Worm (Caenorhabditis elegans) whole organism, L2 larva: ENCODE data around the gene K03H1.13.

Experiments used
- C34F6.9 ChIP-seq: fragments of 150-350 bp; optimal IDR thresholded peaks from 2 replicates; lab custom pipeline; 2014; ENCODE audit warnings: missing biosample characterization, missing genetic modification characterization
- F13H6.1 ChIP-seq: sonication (generic microtip); optimal IDR thresholded peaks from 2 replicates; lab custom pipeline; 2016; ENCODE audit warnings: missing genetic modification characterization, missing compliant biosample characterization
- R02D3.7 ChIP-seq: fragments of 150-350 bp; optimal IDR thresholded peaks from 2 replicates; lab custom pipeline; 2014; ENCODE audit warnings: missing biosample characterization, missing genetic modification characterization
- Y55F3AM.14 ChIP-seq: fragments of 200-800 bp; sonication (Bioruptor generic); optimal IDR thresholded peaks from 2 replicates; lab custom pipeline; 2018; ENCODE audit warnings: mild to moderate bottlenecking, missing genetic modification characterization, missing compliant biosample characterization
- ZK546.5 ChIP-seq: sonication (generic microtip); optimal IDR thresholded peaks from 2 replicates; lab custom pipeline; 2017; ENCODE audit warnings: missing biosample characterization, missing genetic modification characterization
- alr-1 ChIP-seq: fragments of 150-350 bp; optimal IDR thresholded peaks from 2 replicates; lab custom pipeline; 2014; ENCODE audit warnings: missing biosample characterization, missing genetic modification characterization
- ama-1 ChIP-seq: fragments of 150-350 bp; optimal IDR thresholded peaks from 2 replicates; lab custom pipeline; 2018; ENCODE audit warnings: inconsistent platforms
- blmp-1 ChIP-seq: sonication (generic microtip); optimal IDR thresholded peaks from 2 replicates; lab custom pipeline; 2017; ENCODE audit warnings: missing genetic modification characterization, mild to moderate bottlenecking, missing compliant biosample characterization, antibody characterized with exemption, moderate library complexity; ENCODE audit not compliant: insufficient read depth
- ceh-16 ChIP-seq: fragments of 150-350 bp; optimal IDR thresholded peaks from 2 replicates; lab custom pipeline; 2014; ENCODE audit warnings: missing biosample characterization, missing genetic modification characterization
- crh-2 ChIP-seq: sonication (generic microtip); optimal IDR thresholded peaks from 2 replicates; lab custom pipeline; 2017; ENCODE audit warnings: missing biosample characterization, missing genetic modification characterization
- egl-27 ChIP-seq: sonication (generic microtip); optimal IDR thresholded peaks from 3 replicates; lab custom pipeline; 2017; ENCODE audit warnings: missing biosample characterization, missing genetic modification reagents, missing genetic modification characterization
- lin-11 ChIP-seq: fragments of 150-350 bp; sonication (generic microtip); optimal IDR thresholded peaks from 2 replicates; lab custom pipeline; 2014; ENCODE audit warnings: missing biosample characterization, missing genetic modification characterization, inconsistent platforms, mixed read lengths
- lin-39 ChIP-seq: fragments of 150-350 bp; optimal IDR thresholded peaks from 2 replicates; lab custom pipeline; 2014; ENCODE audit warnings: missing biosample characterization, missing genetic modification reagents, missing genetic modification characterization
- lsy-2 ChIP-seq, 2 experiments: fragments of 150-350 bp in 1 of 2; sonication (generic microtip) in 1 of 2; optimal IDR thresholded peaks; 2 replicates each; lab custom pipeline; 2014 to 2017; ENCODE audit warnings: missing biosample characterization in 2 of 2, missing genetic modification characterization in 2 of 2
- mab-5 ChIP-seq: fragments of 150-350 bp; optimal IDR thresholded peaks from 2 replicates; lab custom pipeline; 2014; ENCODE audit warnings: missing biosample characterization, missing genetic modification characterization
- mbf-1 ChIP-seq: sonication (generic microtip); optimal IDR thresholded peaks from 2 replicates; lab custom pipeline; 2017; ENCODE audit warnings: missing biosample characterization, missing genetic modification characterization
- mdl-1 ChIP-seq, 2 experiments: fragments of 150-350 bp in 1 of 2; sonication (generic microtip) in 1 of 2; optimal IDR thresholded peaks; 2 replicates each; lab custom pipeline; 2017; ENCODE audit warnings: missing biosample characterization in 2 of 2, missing genetic modification characterization in 2 of 2
- nhr-10 ChIP-seq: sonication (generic microtip); optimal IDR thresholded peaks from 2 replicates; lab custom pipeline; 2017; ENCODE audit warnings: missing biosample characterization, missing genetic modification characterization
- nhr-11 ChIP-seq: fragments of 150-350 bp; optimal IDR thresholded peaks from 2 replicates; lab custom pipeline; 2014; ENCODE audit warnings: missing biosample characterization, missing genetic modification characterization
- nhr-12 ChIP-seq: fragments of 150-350 bp; optimal IDR thresholded peaks from 2 replicates; lab custom pipeline; 2014; ENCODE audit warnings: missing biosample characterization, missing genetic modification characterization
- nhr-129 ChIP-seq: fragments of 150-350 bp; optimal IDR thresholded peaks from 2 replicates; lab custom pipeline; 2014; ENCODE audit warnings: missing biosample characterization, missing genetic modification characterization
- nhr-21 ChIP-seq: fragments of 150-350 bp; optimal IDR thresholded peaks from 2 replicates; lab custom pipeline; 2014; ENCODE audit warnings: missing biosample characterization, missing genetic modification characterization
- nhr-23 ChIP-seq: fragments of 150-350 bp; optimal IDR thresholded peaks from 2 replicates; lab custom pipeline; 2014; ENCODE audit warnings: missing biosample characterization, missing genetic modification reagents, missing genetic modification characterization
- nhr-25 ChIP-seq: fragments of 150-350 bp; sonication (generic microtip); optimal IDR thresholded peaks from 3 replicates; lab custom pipeline; 2014; ENCODE audit warnings: missing biosample characterization, missing genetic modification characterization
- nhr-6 ChIP-seq: fragments of 150-350 bp; optimal IDR thresholded peaks from 2 replicates; lab custom pipeline; 2014; ENCODE audit warnings: missing biosample characterization, missing genetic modification characterization
- nhr-77 ChIP-seq: fragments of 150-350 bp; optimal IDR thresholded peaks from 2 replicates; lab custom pipeline; 2014; ENCODE audit warnings: missing biosample characterization, missing genetic modification characterization
- sem-4 ChIP-seq: fragments of 150-350 bp; optimal IDR thresholded peaks from 2 replicates; lab custom pipeline; 2014; ENCODE audit warnings: missing biosample characterization, missing genetic modification reagents, missing genetic modification characterization
- sma-3 ChIP-seq: sonication (generic microtip); optimal IDR thresholded peaks from 2 replicates; lab custom pipeline; 2016; ENCODE audit warnings: missing genetic modification reagents, missing genetic modification characterization, missing compliant biosample characterization
- sma-9 ChIP-seq, 2 experiments: fragments of 150-350 bp in 1 of 2; sonication (generic microtip) in 1 of 2; optimal IDR thresholded peaks; 2 replicates each; lab custom pipeline; 2014 to 2016; ENCODE audit warnings: missing genetic modification characterization in 2 of 2, mild to moderate bottlenecking in 1 of 2, missing biosample characterization in 1 of 2, missing compliant biosample characterization in 1 of 2, missing genetic modification reagents in 1 of 2, moderate library complexity in 1 of 2
- snpc-4 ChIP-seq: fragments of 150-350 bp; optimal IDR thresholded peaks from 2 replicates; lab custom pipeline; 2014; ENCODE audit warnings: missing biosample characterization, missing genetic modification characterization
- unc-39 ChIP-seq: fragments of 150-350 bp; optimal IDR thresholded peaks from 2 replicates; lab custom pipeline; 2014; ENCODE audit warnings: missing biosample characterization, missing genetic modification characterization
- unc-55 ChIP-seq: fragments of 150-350 bp; sonication (generic microtip); optimal IDR thresholded peaks from 3 replicates; lab custom pipeline; 2014; ENCODE audit warnings: missing biosample characterization, missing genetic modification reagents, missing genetic modification characterization
- unc-62 ChIP-seq: fragments of 150-350 bp; optimal IDR thresholded peaks from 2 replicates; lab custom pipeline; 2014; ENCODE audit warnings: missing biosample characterization, missing genetic modification reagents, missing genetic modification characterization
- zag-1 ChIP-seq: fragments of 150-350 bp; optimal IDR thresholded peaks from 2 replicates; lab custom pipeline; 2014; ENCODE audit warnings: missing biosample characterization, missing genetic modification characterization
- ztf-1 ChIP-seq: fragments of 200-800 bp; sonication (Bioruptor generic); conservative IDR thresholded peaks from 2 replicates; pipeline ENCODE4 v1.3.6; 2022; ENCODE audit warnings: missing genetic modification characterization, missing compliant biosample characterization
- ztf-11 ChIP-seq: sonication (generic microtip); optimal IDR thresholded peaks from 2 replicates; lab custom pipeline; 2017; ENCODE audit warnings: missing biosample characterization, missing genetic modification characterization

Gene K03H1.13

ce11 chrIII:9988352-9988751 is 38.2 kb upstream of the K03H1.13 start, which contains the start of gene C05B5.1:
Gene C05B5.1 (minus strand): TSS chrIII:9988452.
- TF ChIP-seq ztf-11 (tag; lab: Kevin White, UChicago) (no peak), lin-39 (tag; lab: Kevin White, UChicago) (no peak), zag-1 (tag; lab: Kevin White, UChicago) (no peak), lsy-2 (tag; optimal IDR thresholded peaks at IDR 0.05; lab: Kevin White, UChicago) (no peak), ama-1 (lab: Kevin White, UChicago) (no peak), ceh-16 (tag; lab: Kevin White, UChicago) (no peak), nhr-11 (tag; lab: Kevin White, UChicago) (no peak), F13H6.1 (tag; lab: Kevin White, UChicago) (no peak), unc-62 (no peak), mdl-1 (tag; optimal IDR thresholded peaks at IDR 0.05; lab: Kevin White, UChicago) (no peak), R02D3.7 (tag; lab: Kevin White, UChicago) (no peak), lin-11 (tag; lab: Kevin White, UChicago) (no peak), nhr-6 (tag; lab: Kevin White, UChicago) (no peak), ztf-1 (GFP tag; lab: Robert Waterston, UW) (no peak), crh-2 (tag; lab: Kevin White, UChicago) (no peak), egl-27 (tag; lab: Kevin White, UChicago) (no peak), Y55F3AM.14 (GFP tag; lab: Kevin White, UChicago) (no peak), sem-4 (tag; lab: Kevin White, UChicago) (no peak), nhr-77 (no peak), nhr-10 (no peak)
- TF ChIP-seq, all 48 proteins: peak for 0

ce11 chrIII:9986827-9987429 is 36.8 kb upstream of the K03H1.13 start, which contains the start of gene C05B5.12:
Gene C05B5.12 (plus strand): TSS chrIII:9987379.
- TF ChIP-seq ZK546.5 (tag; lab: Kevin White, UChicago) (no peak), nhr-129 (tag; lab: Kevin White, UChicago) (peak; percentile 39)
- TF ChIP-seq, all 48 proteins: peak for 1

DNA sequence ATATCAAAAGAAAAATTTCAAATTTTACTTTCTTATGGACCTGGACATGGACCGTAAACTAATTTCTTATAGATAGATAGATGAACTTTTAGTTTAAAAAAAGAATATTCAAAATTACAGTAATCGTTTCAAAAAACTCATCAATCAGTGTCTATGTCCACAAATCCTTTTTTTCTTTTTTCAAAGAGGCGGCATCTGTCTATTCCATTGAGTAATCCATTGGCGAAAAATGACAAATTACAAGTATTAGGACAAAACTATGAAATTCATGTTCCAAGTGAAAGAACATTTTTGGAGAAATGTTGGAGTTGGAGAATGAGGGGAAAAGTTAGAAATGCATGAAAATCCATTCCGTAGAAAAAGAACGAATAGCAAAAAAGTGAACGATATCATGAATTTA is 35.4 kb upstream of the K03H1.13 start:
- TF ChIP-seq sem-4 (tag; lab: Kevin White, UChicago) (no peak), alr-1 (tag; lab: Kevin White, UChicago) (no peak), unc-55 (peak; percentile 95), nhr-21 (tag; lab: Kevin White, UChicago) (no peak), F13H6.1 (tag; lab: Kevin White, UChicago) (no peak), crh-2 (tag; lab: Kevin White, UChicago) (no peak), ZK546.5 (tag; lab: Kevin White, UChicago) (no peak), mdl-1 (tag; optimal IDR thresholded peaks at IDR 0.05; lab: Kevin White, UChicago) (no peak), ztf-1 (GFP tag; lab: Robert Waterston, UW) (no peak), sma-9 (GFP tag; optimal IDR thresholded peaks at IDR 0.05; lab: Kevin White, UChicago) (no peak), sma-9 (tag; optimal IDR thresholded peaks at IDR 0.05; lab: Kevin White, UChicago) (no peak), C34F6.9 (tag; lab: Kevin White, UChicago) (no peak), Y55F3AM.14 (GFP tag; lab: Kevin White, UChicago) (no peak), blmp-1 (tag; lab: Kevin White, UChicago) (no peak), mab-5 (tag; lab: Kevin White, UChicago) (peak; percentile 74), snpc-4 (no peak), lin-39 (tag; lab: Kevin White, UChicago) (no peak), nhr-25 (tag; lab: Kevin White, UChicago) (no peak)
- TF ChIP-seq, all 48 proteins: peak for 2

DNA sequence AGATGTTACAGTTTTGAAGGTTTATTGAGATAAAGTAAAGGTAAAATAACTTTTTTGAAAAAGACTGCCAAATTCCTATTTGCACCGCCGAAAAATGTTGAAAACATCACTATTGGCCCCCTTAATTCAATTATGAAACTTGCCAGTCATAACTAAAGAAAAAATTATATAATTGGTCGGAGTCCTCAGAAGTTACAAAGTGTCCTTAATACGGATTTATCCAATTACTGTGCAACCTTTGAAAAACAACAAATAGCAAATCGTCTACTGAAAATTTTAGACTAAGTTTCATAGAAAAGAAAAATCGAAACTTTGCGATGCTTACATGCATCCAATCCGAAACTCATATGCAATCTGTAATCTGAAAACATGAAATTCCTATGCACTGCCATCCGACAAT is 34.5 kb upstream of the K03H1.13 start:
- no peak for TF ChIP-seq nhr-21 (tag; lab: Kevin White, UChicago)
- TF ChIP-seq nhr-23 (tag; lab: Kevin White, UChicago), result no peak
- no peak for TF ChIP-seq ZK546.5 (tag; lab: Kevin White, UChicago)
- no peak for TF ChIP-seq unc-62
- TF ChIP-seq unc-39 (tag; lab: Kevin White, UChicago), result no peak
- TF ChIP-seq lin-11 (tag; lab: Kevin White, UChicago), result no peak
- TF ChIP-seq lin-39 (tag; lab: Kevin White, UChicago), result no peak
- TF ChIP-seq nhr-129 (tag; lab: Kevin White, UChicago), result no peak
- no peak for TF ChIP-seq zag-1 (tag; lab: Kevin White, UChicago)
- TF ChIP-seq mbf-1 (tag; lab: Kevin White, UChicago), result no peak
- TF ChIP-seq F13H6.1 (tag; lab: Kevin White, UChicago), result no peak
- TF ChIP-seq nhr-77, result no peak
- no peak for TF ChIP-seq Y55F3AM.14 (GFP tag; lab: Kevin White, UChicago)
- TF ChIP-seq alr-1 (tag; lab: Kevin White, UChicago), result no peak
- no peak for TF ChIP-seq sma-3
- TF ChIP-seq nhr-12 (tag; lab: Kevin White, UChicago), result no peak
